Worm (Caenorhabditis elegans) whole organism, L1 larva: ENCODE data around the gene ttbk-3.

Experiments
- C16A3.4 ChIP-seq: fragments of 150-350 bp; optimal IDR thresholded peaks from 2 replicates; lab custom pipeline; 2014; ENCODE audit warnings: missing biosample characterization, missing genetic modification characterization
- Y116A8C.19 ChIP-seq: sonication (generic microtip); optimal IDR thresholded peaks from 2 replicates; lab custom pipeline; 2016; ENCODE audit warnings: missing compliant biosample characterization, missing genetic modification characterization, borderline replicate concordance
- alr-1 ChIP-seq: fragments of 200-800 bp; sonication (Bioruptor generic); optimal IDR thresholded peaks from 2 replicates; lab custom pipeline; 2018; ENCODE audit warnings: borderline replicate concordance, mild to moderate bottlenecking, missing genetic modification characterization, missing compliant biosample characterization
- ceh-82 ChIP-seq, 3 experiments: fragments of 150-350 bp in 1 of 3; sonication (generic microtip) in 2 of 3; optimal IDR thresholded peaks; 2 replicates each; lab custom pipeline; 2014 to 2017; ENCODE audit warnings: missing biosample characterization in 3 of 3, missing genetic modification characterization in 3 of 3
- ces-1 ChIP-seq: fragments of 150-350 bp; optimal IDR thresholded peaks from 2 replicates; lab custom pipeline; 2014; ENCODE audit warnings: missing biosample characterization, missing genetic modification reagents, missing genetic modification characterization
- efl-3 ChIP-seq: fragments of 200-800 bp; sonication (Bioruptor generic); optimal IDR thresholded peaks from 2 replicates; lab custom pipeline; 2018; ENCODE audit warnings: mild to moderate bottlenecking, missing genetic modification characterization, missing compliant biosample characterization
- egl-13 ChIP-seq: sonication (generic microtip); optimal IDR thresholded peaks from 2 replicates; lab custom pipeline; 2016; ENCODE audit warnings: missing genotype, missing genetic modification reagents, missing genetic modification characterization, missing compliant biosample characterization
- egl-27 ChIP-seq, 2 experiments: fragments of 150-350 bp in 1 of 2; sonication (generic microtip); optimal IDR thresholded peaks; 3 replicates each; lab custom pipeline; 2017 to 2018; ENCODE audit warnings: missing biosample characterization in 2 of 2, missing genetic modification characterization in 2 of 2, missing genetic modification reagents in 2 of 2
- elt-2 ChIP-seq: sonication (generic microtip); optimal IDR thresholded peaks from 2 replicates; lab custom pipeline; 2016; ENCODE audit warnings: missing genetic modification characterization, mild to moderate bottlenecking, inconsistent platforms, missing compliant biosample characterization, missing genetic modification reagents
- elt-3 ChIP-seq, 6 experiments: fragments of 150-350 bp in 1 of 6; sonication (generic microtip); optimal IDR thresholded peaks; 2 replicates each; lab custom pipeline; 2017 to 2018; ENCODE audit warnings: missing biosample characterization in 6 of 6, missing genetic modification characterization in 6 of 6, inconsistent platforms in 1 of 6
- fkh-10 ChIP-seq: sonication (generic microtip); optimal IDR thresholded peaks from 2 replicates; lab custom pipeline; 2017; ENCODE audit warnings: missing biosample characterization, missing genetic modification reagents, missing genetic modification characterization
- grh-1 ChIP-seq: fragments of 200-800 bp; sonication (Bioruptor generic); IDR thresholded peaks from 2 replicates; pipeline ENCODE4 v1.3.6; 2022; ENCODE audit warnings: missing genetic modification reagents, missing genetic modification characterization, missing compliant biosample characterization
- hpl-2 ChIP-seq: fragments of 150-350 bp; optimal IDR thresholded peaks from 2 replicates; lab custom pipeline; 2014; ENCODE audit warnings: missing biosample characterization, missing genetic modification reagents, missing genetic modification characterization
- irx-1 ChIP-seq: sonication (generic microtip); optimal IDR thresholded peaks from 2 replicates; lab custom pipeline; 2016; ENCODE audit warnings: missing genetic modification characterization, missing compliant biosample characterization
- lin-14 ChIP-seq: fragments of 200-800 bp; sonication (Bioruptor generic); optimal IDR thresholded peaks from 2 replicates; lab custom pipeline; 2018; ENCODE audit warnings: mild to moderate bottlenecking, missing genetic modification characterization, moderate library complexity, missing compliant biosample characterization
- lin-35 ChIP-seq, 2 experiments: fragments of 150-350 bp; optimal IDR thresholded peaks; 2 replicates each; lab custom pipeline; 2014; ENCODE audit warnings: missing biosample characterization in 2 of 2, missing genetic modification characterization in 2 of 2, missing genetic modification reagents in 2 of 2
- mab-9 ChIP-seq: fragments of 200-800 bp; sonication (Bioruptor generic); IDR thresholded peaks from 2 replicates; pipeline ENCODE4 v1.3.6; 2022; ENCODE audit warnings: missing genetic modification reagents, missing genetic modification characterization, missing compliant biosample characterization
- mdl-1 ChIP-seq, 2 experiments: fragments of 150-350 bp; optimal IDR thresholded peaks; 2 replicates each; lab custom pipeline; 2014 to 2017; ENCODE audit warnings: missing biosample characterization in 2 of 2, missing genetic modification characterization in 2 of 2, inconsistent platforms in 1 of 2
- mep-1 ChIP-seq: fragments of 150-350 bp; optimal IDR thresholded peaks from 2 replicates; lab custom pipeline; 2014; ENCODE audit warnings: missing biosample characterization, missing genetic modification characterization
- nhr-19 ChIP-seq: fragments of 200-800 bp; sonication (Bioruptor generic); conservative IDR thresholded peaks from 2 replicates; pipeline ENCODE4 v1.3.6; 2022; ENCODE audit warnings: missing genetic modification characterization, missing compliant biosample characterization
- nhr-237 ChIP-seq: fragments of 150-350 bp; optimal IDR thresholded peaks from 2 replicates; lab custom pipeline; 2014; ENCODE audit warnings: missing biosample characterization, missing genetic modification characterization
- nhr-28 ChIP-seq: fragments of 150-350 bp; optimal IDR thresholded peaks from 2 replicates; lab custom pipeline; 2014; ENCODE audit warnings: missing biosample characterization, missing genetic modification characterization
- nhr-71 ChIP-seq: sonication (generic microtip); optimal IDR thresholded peaks from 2 replicates; lab custom pipeline; 2016; ENCODE audit warnings: mild to moderate bottlenecking, missing genetic modification characterization, moderate library complexity, missing compliant biosample characterization
- pqm-1 ChIP-seq: sonication (generic microtip); optimal IDR thresholded peaks from 3 replicates; lab custom pipeline; 2017; ENCODE audit warnings: missing biosample characterization, missing genetic modification characterization
- snpc-4 ChIP-seq: fragments of 150-350 bp; optimal IDR thresholded peaks from 2 replicates; lab custom pipeline; 2014; ENCODE audit warnings: missing biosample characterization, missing genetic modification characterization
- unc-130 ChIP-seq: fragments of 150-350 bp; optimal IDR thresholded peaks from 2 replicates; lab custom pipeline; 2017; ENCODE audit warnings: missing biosample characterization, missing genetic modification characterization, inconsistent platforms
- unc-62 ChIP-seq: fragments of 150-350 bp; optimal IDR thresholded peaks from 2 replicates; lab custom pipeline; 2014; ENCODE audit warnings: missing biosample characterization, missing genetic modification reagents, missing genetic modification characterization
- unc-86 ChIP-seq: sonication (generic microtip); optimal IDR thresholded peaks from 2 replicates; lab custom pipeline; 2016; ENCODE audit warnings: missing genetic modification characterization, missing compliant biosample characterization
- zag-1 ChIP-seq: fragments of 150-350 bp; optimal IDR thresholded peaks from 2 replicates; lab custom pipeline; 2014; ENCODE audit warnings: missing biosample characterization, missing genetic modification characterization
- zip-4 ChIP-seq: fragments of 200-800 bp; sonication (Bioruptor generic); optimal IDR thresholded peaks from 2 replicates; lab custom pipeline; 2018; ENCODE audit warnings: mild to moderate bottlenecking, missing genetic modification characterization, moderate library complexity, missing compliant biosample characterization

The ttbk-3 gene

ce11 chrIV:9857952-9858488, 31.7 kb downstream of the ttbk-3 start, which contains the start of gene npp-1 (continued):
- TF ChIP-seq zag-1 (no peak), C16A3.4 (tag; lab: Kevin White, UChicago) (peak; percentile 79)

- TF ChIP-seq nhr-237 (tag; lab: Kevin White, UChicago) (no peak), irx-1 (tag; lab: Kevin White, UChicago) (no peak), unc-86 (tag; lab: Kevin White, UChicago) (no peak), zip-4 (GFP tag; lab: Kevin White, UChicago) (no peak), egl-27 (tag; optimal IDR thresholded peaks at IDR 0.05; lab: Kevin White, UChicago) (no peak), lin-35 (GFP tag; optimal IDR thresholded peaks at IDR 0.05; lab: Kevin White, UChicago) (no peak), egl-13 (tag; lab: Kevin White, UChicago) (no peak)
- TF ChIP-seq, all 84 proteins: peak for 0
These were observed 34.0 kb downstream of the ttbk-3 start, which contains the start of gene K07F5.12 for ce11 chrIV:9855712-9856111. TSS of gene K07F5.12 (plus strand) at chrIV:9856012.

- TF ChIP-seq elt-2 (tag; lab: Kevin White, UChicago) (peak; percentile 5), egl-27 (tag; optimal IDR thresholded peaks at IDR 0.05; lab: Kevin White, UChicago) (no peak)
These were observed 34.8 kb downstream of the ttbk-3 start for ce11 chrIV:9854952-9855351.

DNA sequence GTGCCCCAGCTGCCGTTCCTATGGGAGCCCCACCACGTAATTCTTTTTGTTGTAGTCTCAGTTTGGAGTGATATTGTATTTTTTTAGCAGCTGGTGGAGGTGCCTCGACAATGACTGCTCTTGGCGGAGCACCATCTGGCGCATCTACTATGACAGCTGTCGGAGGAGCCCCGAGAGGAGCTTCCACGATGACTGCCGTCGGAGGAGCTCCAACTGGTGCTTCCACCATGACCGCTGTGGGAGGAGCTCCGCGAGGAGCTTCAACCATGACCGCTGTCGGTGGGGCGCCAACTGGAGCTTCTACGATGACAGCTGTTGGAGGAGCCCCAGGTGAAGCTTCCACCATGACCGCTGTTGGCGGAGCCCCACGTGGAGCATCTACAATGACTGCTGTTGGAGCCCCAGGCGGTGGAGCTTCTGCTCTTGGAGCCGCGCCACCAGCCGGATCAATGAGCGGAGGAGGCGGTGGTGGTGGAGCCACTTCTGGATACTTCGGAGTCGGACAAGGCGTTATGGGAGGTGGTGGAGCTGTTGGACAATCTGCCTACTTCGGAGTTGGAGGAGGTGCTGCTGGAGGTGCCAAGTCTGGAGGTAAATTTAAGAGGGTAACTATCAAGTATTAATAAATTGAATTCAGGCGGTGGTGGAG, 36.8 kb downstream of the ttbk-3 start:
- TF ChIP-seq snpc-4 (no peak), unc-86 (tag; lab: Kevin White, UChicago) (no peak), hpl-2 (GFP tag; lab: Kevin White, UChicago) (no peak), nhr-19 (GFP tag; lab: Robert Waterston, UW) (no peak), nhr-71 (no peak), elt-2 (tag; lab: Kevin White, UChicago) (no peak), alr-1 (no peak), lin-14 (GFP tag; lab: Kevin White, UChicago) (no peak), fkh-10 (no peak), unc-130 (tag; lab: Kevin White, UChicago) (no peak), ceh-82 (tag; optimal IDR thresholded peaks at IDR 0.05; lab: Kevin White, UChicago) (no peak), nhr-28 (no peak), lin-35 (GFP tag; optimal IDR thresholded peaks at IDR 0.05; lab: Kevin White, UChicago) (no peak), mab-9 (GFP tag; lab: Robert Waterston, UW) (no peak), egl-27 (tag; optimal IDR thresholded peaks at IDR 0.05; lab: Kevin White, UChicago) (no peak), elt-3 (tag; optimal IDR thresholded peaks at IDR 0.05; lab: Kevin White, UChicago) (no peak)
- TF ChIP-seq, all 84 proteins: peak for 0

- TF ChIP-seq efl-3 (GFP tag; lab: Kevin White, UChicago) (no peak), unc-62 (GFP tag; lab: Kevin White, UChicago) (no peak)
- TF ChIP-seq, all 84 proteins: peak for 0
These were observed 37.5 kb downstream of the ttbk-3 start, which contains the start of gene ssq-1 for ce11 chrIV:9852250-9852649. TSS of gene ssq-1 (plus strand) at chrIV:9852550.

DNA sequence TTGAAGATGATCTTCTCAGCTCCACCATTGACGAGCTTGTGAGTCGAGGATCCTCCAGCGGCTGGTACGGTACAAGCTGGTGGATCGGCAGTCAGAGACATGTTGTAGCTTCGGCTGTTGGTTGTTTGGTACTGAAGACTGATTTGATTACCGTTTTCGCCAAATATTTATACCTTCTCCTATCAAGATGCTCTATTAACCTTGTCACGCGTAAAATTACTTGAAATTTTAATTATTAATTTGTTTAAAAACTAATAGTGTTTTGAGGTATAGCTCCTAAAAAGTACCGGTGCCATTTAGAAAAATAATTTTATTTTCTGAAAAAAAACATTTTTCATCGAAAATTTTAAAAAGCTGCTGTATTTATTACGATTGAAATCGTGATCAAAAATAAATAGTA, 38.8 kb downstream of the ttbk-3 start, which contains the start of gene ssp-10:
ssp-10 (minus strand) TSS at position 101 of the 400 bp plus-strand sequence.
- TF ChIP-seq mdl-1 (tag; optimal IDR thresholded peaks at IDR 0.05; lab: Kevin White, UChicago): no peak
- no peak for TF ChIP-seq mep-1
- no peak for TF ChIP-seq grh-1 (GFP tag; lab: Robert Waterston, UW)
- no peak for TF ChIP-seq elt-3 (tag; optimal IDR thresholded peaks at IDR 0.05; lab: Kevin White, UChicago)
- no peak for TF ChIP-seq hpl-2 (GFP tag; lab: Kevin White, UChicago)
- TF ChIP-seq pqm-1 (tag; lab: Kevin White, UChicago): no peak
- no peak for TF ChIP-seq Y116A8C.19 (tag; lab: Kevin White, UChicago)
- TF ChIP-seq lin-14 (GFP tag; lab: Kevin White, UChicago): no peak
- no peak for TF ChIP-seq ces-1 (GFP tag; lab: Kevin White, UChicago)
